Fruit fly (Drosophila melanogaster): Measurements from ENCODE around the gene beat-VII.

The beat-VII gene

DNA sequence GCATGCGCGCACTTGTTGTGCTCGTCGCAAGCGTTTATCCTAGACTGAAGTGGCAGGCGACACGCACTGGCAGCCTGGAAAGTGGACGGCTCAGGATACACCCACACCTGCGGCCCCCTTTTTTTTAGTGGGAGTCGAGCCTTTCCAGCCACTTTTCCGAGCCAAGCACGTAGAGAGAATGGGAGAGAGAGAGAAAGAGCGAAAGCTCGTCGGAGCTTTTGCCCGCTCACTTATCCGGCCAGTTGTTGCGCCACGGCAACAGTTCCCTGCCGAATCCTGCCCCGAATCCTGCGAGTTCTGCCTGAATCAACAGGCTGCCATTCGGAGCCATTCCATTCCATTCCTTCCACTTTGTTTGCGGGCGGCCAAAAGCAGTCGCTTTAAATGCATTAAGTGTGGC lies at the start of gene beat-VII:
TSS of gene beat-VII (minus strand) at position 20 of the 400 bp plus-strand sequence.
- no peak for TF ChIP-seq CG8159 (tag; optimal IDR thresholded peaks at IDR 0.05)
- no peak for TF ChIP-seq gl (tag; optimal IDR thresholded peaks at IDR 0.05)
- no peak for TF ChIP-seq Ets98B (GFP tag; IDR thresholded peaks at IDR 0.05)
- no peak for TF ChIP-seq CG8301 (tag; optimal IDR thresholded peaks at IDR 0.05)
- TF ChIP-seq CG34367 (tag; optimal IDR thresholded peaks at IDR 0.05) = no peak
- peak; percentile 3 for TF ChIP-seq CG13204 (GFP tag; optimal IDR thresholded peaks at IDR 0.05)
- no peak for TF ChIP-seq Pif1A (GFP tag; optimal IDR thresholded peaks at IDR 0.05)
- TF ChIP-seq CG14655 (GFP tag; optimal IDR thresholded peaks at IDR 0.05) = no peak
- no peak for TF ChIP-seq CG15710 (tag; optimal IDR thresholded peaks at IDR 0.05)
- TF ChIP-seq CG12605 (GFP tag; IDR thresholded peaks at IDR 0.05) = peak; percentile 80
- TF ChIP-seq rn (GFP tag; IDR thresholded peaks at IDR 0.05) = no peak
- TF ChIP-seq CG32121 (GFP tag; IDR thresholded peaks at IDR 0.05) = no peak
- TF ChIP-seq Snoo (tag; optimal IDR thresholded peaks at IDR 0.05) = no peak
- no peak for TF ChIP-seq EcR (GFP tag; optimal IDR thresholded peaks at IDR 0.05)
- TF ChIP-seq CG9948 (tag; optimal IDR thresholded peaks at IDR 0.05) = no peak
- TF ChIP-seq D1 (tag; optimal IDR thresholded peaks at IDR 0.05) = no peak
- TF ChIP-seq CG4496 (GFP tag; IDR thresholded peaks at IDR 0.05) = no peak

DNA sequence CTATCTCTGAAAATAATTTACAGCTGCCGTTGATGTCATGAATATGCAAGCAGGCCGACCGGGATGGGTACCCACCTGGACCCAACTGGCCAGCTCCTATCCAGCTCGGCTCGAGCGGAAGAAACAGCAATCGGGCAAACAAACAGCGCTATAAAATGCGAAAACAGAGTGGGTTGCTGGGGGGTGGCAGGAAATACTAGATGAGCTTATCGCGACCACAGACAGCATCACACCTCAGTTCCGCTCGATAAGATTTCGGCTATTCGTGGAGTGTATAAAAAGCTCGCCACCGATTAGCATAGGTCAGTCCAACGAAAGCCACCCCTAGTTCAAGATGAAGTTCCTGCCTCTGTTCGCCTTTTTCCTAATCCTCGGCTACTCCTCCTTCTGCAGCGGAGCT lies 46.7 kb upstream of the beat-VII start, which contains the start of gene CG14245:
TSS of gene CG14245 (plus strand) at position 301 of the 400 bp plus-strand sequence.
- TF ChIP-seq EcR (GFP tag; optimal IDR thresholded peaks at IDR 0.05) (no peak), CG13204 (GFP tag; optimal IDR thresholded peaks at IDR 0.05) (no peak), CG8301 (tag; optimal IDR thresholded peaks at IDR 0.05) (no peak)

DNA sequence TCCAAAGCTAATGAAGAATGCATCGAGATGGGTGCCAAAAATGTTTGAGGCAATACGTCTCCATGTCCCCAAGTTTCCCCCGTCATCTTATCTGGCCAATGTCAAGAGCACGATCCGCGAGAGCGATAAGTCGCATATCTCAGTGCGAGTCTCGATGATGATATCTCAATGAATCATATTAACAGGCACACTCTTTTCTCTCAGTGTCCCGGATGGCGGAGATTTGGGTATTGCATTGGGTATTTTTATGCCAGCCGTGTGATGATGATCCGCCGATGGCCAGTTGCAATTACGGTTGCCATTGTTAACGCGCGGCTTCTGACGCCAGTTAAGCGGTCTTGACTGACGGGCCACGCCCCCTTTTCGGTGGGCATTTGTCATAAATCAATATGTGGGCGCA lies 45.2 kb upstream of the beat-VII start, which contains the start of gene CG14246:
TSS of gene CG14246 (plus strand) at position 301 of the 400 bp plus-strand sequence.
- TF ChIP-seq rn (GFP tag; IDR thresholded peaks at IDR 0.05) (no peak), CG13204 (GFP tag; optimal IDR thresholded peaks at IDR 0.05) (no peak), EcR (GFP tag; optimal IDR thresholded peaks at IDR 0.05) (no peak), CG15710 (tag; optimal IDR thresholded peaks at IDR 0.05) (no peak), CG4496 (GFP tag; IDR thresholded peaks at IDR 0.05) (no peak), Ets98B (GFP tag; IDR thresholded peaks at IDR 0.05) (no peak), CG9948 (tag; optimal IDR thresholded peaks at IDR 0.05) (no peak), gl (tag; optimal IDR thresholded peaks at IDR 0.05) (no peak), Snoo (tag; optimal IDR thresholded peaks at IDR 0.05) (no peak)

DNA sequence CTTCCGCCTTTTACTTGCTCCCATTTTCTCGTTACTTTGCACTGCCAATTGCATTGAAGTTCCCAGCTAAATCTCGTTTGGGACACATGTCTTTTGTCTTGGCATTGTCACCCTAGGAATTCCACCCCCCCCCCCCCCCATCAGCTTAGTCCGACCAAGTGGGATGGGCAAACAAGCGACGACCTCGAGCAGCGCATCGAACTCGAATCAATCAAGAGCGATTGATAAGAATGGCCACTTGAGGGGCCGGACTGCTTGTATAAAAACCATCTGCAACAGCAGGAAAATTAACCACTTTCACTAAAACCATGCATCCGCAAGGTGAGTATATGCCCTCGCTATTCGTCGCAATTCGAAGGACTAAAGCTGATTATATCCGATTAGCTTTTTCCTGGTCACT lies 44.1 kb upstream of the beat-VII start, which contains the start of gene CG14244:
TSS of gene CG14244 (plus strand) at position 301 of the 400 bp plus-strand sequence.
- TF ChIP-seq CG4496 (GFP tag; IDR thresholded peaks at IDR 0.05) = no peak
- TF ChIP-seq CG12605 (GFP tag; IDR thresholded peaks at IDR 0.05) = no peak
- TF ChIP-seq Pif1B (GFP tag; optimal IDR thresholded peaks at IDR 0.05) = no peak
- TF ChIP-seq CG13204 (GFP tag; optimal IDR thresholded peaks at IDR 0.05) = no peak
- TF ChIP-seq CG32121 (GFP tag; IDR thresholded peaks at IDR 0.05) = no peak
- TF ChIP-seq Pif1A (GFP tag; optimal IDR thresholded peaks at IDR 0.05) = no peak
- TF ChIP-seq CG15710 (tag; optimal IDR thresholded peaks at IDR 0.05) = no peak
- TF ChIP-seq Ets98B (GFP tag; IDR thresholded peaks at IDR 0.05) = no peak
- no peak for TF ChIP-seq Snoo (tag; optimal IDR thresholded peaks at IDR 0.05)
- no peak for TF ChIP-seq EcR (GFP tag; optimal IDR thresholded peaks at IDR 0.05)
- TF ChIP-seq CG34367 (tag; optimal IDR thresholded peaks at IDR 0.05) = no peak
- TF ChIP-seq CG9948 (tag; optimal IDR thresholded peaks at IDR 0.05) = no peak

DNA sequence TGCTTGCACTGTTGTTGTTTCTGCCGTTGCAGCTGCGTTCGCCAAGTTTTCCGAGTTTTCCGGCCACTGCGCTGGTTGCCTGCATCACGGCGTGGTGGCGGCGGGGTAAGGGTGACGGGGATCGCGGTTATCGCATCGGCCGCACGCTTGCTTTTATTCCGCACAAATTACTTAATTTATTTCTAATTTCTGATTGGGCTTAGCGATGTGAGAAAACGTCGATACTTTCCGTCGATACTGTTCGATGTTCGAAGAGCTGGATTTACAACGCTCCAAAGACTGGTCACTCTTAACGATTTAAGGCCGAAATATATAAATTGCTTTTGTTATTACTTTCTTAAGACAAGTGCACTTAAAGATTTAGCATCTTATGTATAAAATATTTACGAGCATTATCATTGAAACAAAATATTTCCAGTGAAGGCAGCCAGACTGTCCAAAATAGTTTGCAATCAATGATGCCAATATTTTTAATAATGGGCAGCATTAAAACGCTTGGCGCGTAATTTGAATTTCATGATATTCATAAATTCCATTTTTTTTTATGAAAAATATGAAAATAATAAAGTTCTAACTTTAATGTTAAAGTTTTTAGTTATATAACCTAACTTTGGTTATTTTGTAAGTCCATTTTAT lies 43.3 kb upstream of the beat-VII start, which contains the start of gene CG6420:
TSS of gene CG6420 (minus strand) at position 240 of the 636 bp plus-strand sequence.
- TF ChIP-seq CG4496 (GFP tag; IDR thresholded peaks at IDR 0.05) (peak; percentile 39; the same call in 1 of the 3 replicates), gl (tag; optimal IDR thresholded peaks at IDR 0.05) (no peak)

DNA sequence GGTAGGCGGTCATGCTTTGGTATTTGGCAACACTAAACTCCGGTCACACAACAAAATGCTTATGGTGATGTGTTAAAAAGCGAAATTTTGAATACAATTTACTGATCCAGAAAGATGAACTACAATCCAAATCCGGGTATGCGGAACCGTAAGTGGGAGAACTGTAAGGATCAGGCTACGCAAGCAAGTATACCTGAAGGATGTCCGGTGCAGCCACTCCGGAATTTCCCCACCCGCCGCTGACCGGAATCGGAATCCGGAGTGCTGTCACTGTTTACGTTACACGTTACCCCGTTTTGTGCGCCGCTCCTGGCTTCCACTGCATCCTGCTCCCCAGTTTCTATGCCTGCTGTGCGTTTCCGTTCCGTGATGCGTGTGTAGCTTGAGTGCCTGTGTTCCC lies 36.1 kb upstream of the beat-VII start, which contains the start of gene Yif1:
TSS of gene Yif1 (plus strand) at position 8 of the 400 bp plus-strand sequence.
- 0 out of 3 replicates have a peak, but pooled peaks have one; percentile 8 for TF ChIP-seq fd96Ca (GFP tag; IDR thresholded peaks at IDR 0.05)
- no peak for TF ChIP-seq CG15710 (tag; optimal IDR thresholded peaks at IDR 0.05)

DNA sequence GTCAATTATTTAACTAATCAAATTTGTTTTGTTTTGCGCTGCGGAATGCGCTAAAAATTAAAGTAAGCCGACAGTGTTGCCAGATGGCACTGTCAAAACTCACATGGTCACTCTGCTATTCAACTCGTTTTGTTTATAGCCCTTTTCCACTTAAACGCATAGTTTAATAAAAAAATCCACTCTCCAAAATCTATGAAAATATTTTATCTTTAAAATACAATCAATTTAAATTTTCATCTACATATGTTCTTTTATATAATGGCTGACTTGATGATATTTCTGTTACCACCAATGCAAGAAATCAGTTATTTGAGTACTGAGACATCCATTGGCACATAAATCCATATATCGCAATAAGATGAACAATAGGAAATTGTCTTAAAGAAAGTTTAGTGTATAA lies 35.5 kb upstream of the beat-VII start, which contains the start of gene CG6425:
TSS of gene CG6425 (minus strand) at position 95 of the 400 bp plus-strand sequence.
- no peak for TF ChIP-seq D1 (tag; optimal IDR thresholded peaks at IDR 0.05)
- no peak for TF ChIP-seq CG8301 (tag; optimal IDR thresholded peaks at IDR 0.05)
- no peak for TF ChIP-seq Pif1B (GFP tag; optimal IDR thresholded peaks at IDR 0.05)
- TF ChIP-seq rn (GFP tag; IDR thresholded peaks at IDR 0.05) = no peak
- no peak for TF ChIP-seq EcR (GFP tag; optimal IDR thresholded peaks at IDR 0.05)
- TF ChIP-seq CG4496 (GFP tag; IDR thresholded peaks at IDR 0.05) = 0 out of 3 replicates have a peak, but pooled peaks have one; percentile 21
- no peak for TF ChIP-seq Pif1A (GFP tag; optimal IDR thresholded peaks at IDR 0.05)
- peak; percentile 54 for TF ChIP-seq CG15710 (tag; optimal IDR thresholded peaks at IDR 0.05)
- TF ChIP-seq CG17806 (tag; optimal IDR thresholded peaks at IDR 0.05) = peak; percentile 23
- peak; percentile 12 for TF ChIP-seq CG9948 (tag; optimal IDR thresholded peaks at IDR 0.05)
- no peak for TF ChIP-seq CG32121 (GFP tag; IDR thresholded peaks at IDR 0.05)
- peak; percentile 13 for TF ChIP-seq CG34367 (tag; optimal IDR thresholded peaks at IDR 0.05)
- no peak for TF ChIP-seq CG10348 (GFP tag; IDR thresholded peaks at IDR 0.05)
- peak; percentile 31 for TF ChIP-seq CG8159 (tag; optimal IDR thresholded peaks at IDR 0.05)
- TF ChIP-seq CG13204 (GFP tag; optimal IDR thresholded peaks at IDR 0.05) = no peak

Measured in whole organism, pupa.